Fruit fly (Drosophila melanogaster): ENCODE measurements around the gene CG14995.

DNA sequence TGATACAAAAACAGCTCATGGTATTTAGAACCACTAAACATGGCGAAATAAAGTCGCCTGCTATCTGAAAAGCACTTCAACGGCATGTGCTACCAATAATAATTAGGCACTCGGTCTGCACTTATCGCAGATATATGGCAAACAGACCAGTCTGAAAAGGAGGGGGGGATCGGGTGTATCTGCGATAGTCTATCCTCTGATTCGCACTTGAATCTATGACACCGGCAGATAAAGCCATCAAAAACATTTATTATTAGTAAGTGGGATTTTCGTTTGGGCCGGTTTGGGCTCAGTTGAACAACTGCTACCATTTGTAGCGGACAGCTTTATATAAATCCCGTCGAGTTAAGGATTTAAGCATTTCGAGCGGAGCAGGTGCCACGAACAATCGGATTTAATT, 15.8 kb downstream of the CG14995 start, which contains the start of gene CG14989:
- no peak for TF ChIP-seq Ets96B (tag; optimal IDR thresholded peaks at IDR 0.05)
- no peak for TF ChIP-seq vri (GFP tag; optimal IDR thresholded peaks at IDR 0.05)
- TF ChIP-seq fd85E (GFP tag; optimal IDR thresholded peaks at IDR 0.05), result no peak
- TF ChIP-seq CG32006 (GFP tag; optimal IDR thresholded peaks at IDR 0.05), result no peak
- TF ChIP-seq Sox15 (GFP tag; optimal IDR thresholded peaks at IDR 0.05), result no peak
- no peak for TF ChIP-seq Blimp-1 (GFP tag; optimal IDR thresholded peaks at IDR 0.05)
- TF ChIP-seq svp (GFP tag), result no peak
- no peak for TF ChIP-seq CG3919 (GFP tag; optimal IDR thresholded peaks at IDR 0.05)
- TF ChIP-seq Eip93F (GFP tag; optimal IDR thresholded peaks at IDR 0.05), result no peak
- TF ChIP-seq topi (GFP tag; optimal IDR thresholded peaks at IDR 0.05), result no peak
- TF ChIP-seq Sox102F (GFP tag; optimal IDR thresholded peaks at IDR 0.05), result no peak
